Worm (Caenorhabditis elegans): Measurements from ENCODE around the gene chdh-1.

The chdh-1 gene

ce11 chrII:8698828-8699227, at the start of gene chdh-1:
TSS of gene chdh-1 (minus strand) at chrII:8698928.
- no peak for TF ChIP-seq che-1 (tag; optimal IDR thresholded peaks at IDR 0.05)
- TF ChIP-seq madf-2 (tag; optimal IDR thresholded peaks at IDR 0.05), result no peak
- TF ChIP-seq pqm-1 (tag; optimal IDR thresholded peaks at IDR 0.05), result no peak
- no peak for TF ChIP-seq T23F11.4 (GFP tag; optimal IDR thresholded peaks at IDR 0.05)
- no peak for TF ChIP-seq fkh-10 (GFP tag; optimal IDR thresholded peaks at IDR 0.05)
- TF ChIP-seq lin-11 (tag; optimal IDR thresholded peaks at IDR 0.05), result no peak
- TF ChIP-seq unc-3 (GFP tag; conservative IDR thresholded peaks at IDR 0.05), result no peak
- TF ChIP-seq unc-3 (tag; optimal IDR thresholded peaks at IDR 0.05), result no peak
- TF ChIP-seq fax-1 (tag; optimal IDR thresholded peaks at IDR 0.05), result no peak
- TF ChIP-seq ceh-24 (tag; optimal IDR thresholded peaks at IDR 0.05), result no peak
- no peak for TF ChIP-seq ref-2 (tag; optimal IDR thresholded peaks at IDR 0.05)
- TF ChIP-seq sox-2 (GFP tag; IDR thresholded peaks at IDR 0.05), result no peak
- no peak for TF ChIP-seq unc-42 (tag; optimal IDR thresholded peaks at IDR 0.05)
- TF ChIP-seq pros-1 (tag; optimal IDR thresholded peaks at IDR 0.05), result no peak
- TF ChIP-seq tbx-2 (tag; optimal IDR thresholded peaks at IDR 0.05), result no peak

DNA sequence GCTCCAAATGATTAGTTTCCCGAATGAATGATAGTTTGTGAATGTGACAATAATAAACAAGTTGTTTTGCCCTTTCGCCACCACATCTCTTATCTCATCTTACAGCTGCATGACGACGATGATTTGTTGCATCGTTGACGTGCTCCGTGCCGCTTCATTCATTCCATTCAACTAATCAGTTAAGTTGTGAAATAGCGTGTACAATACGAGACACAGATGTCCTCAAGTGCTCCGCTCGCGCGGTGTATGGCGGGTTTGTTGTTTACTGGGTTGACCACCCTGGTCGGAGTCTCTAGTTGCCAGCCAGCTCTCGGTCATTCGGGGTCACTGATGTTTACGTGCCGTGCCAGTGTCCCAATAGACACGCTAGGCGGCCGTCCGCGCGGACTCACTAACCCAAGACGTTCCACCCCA, 49.2 kb upstream of the chdh-1 start:
- no peak for TF ChIP-seq ceh-48 (tag; optimal IDR thresholded peaks at IDR 0.05)
- no peak for TF ChIP-seq pqm-1 (tag; optimal IDR thresholded peaks at IDR 0.05)
- TF ChIP-seq nhr-232 (tag; optimal IDR thresholded peaks at IDR 0.05), result no peak
- TF ChIP-seq dve-1 (tag; optimal IDR thresholded peaks at IDR 0.05), result no peak
- TF ChIP-seq che-1 (tag; optimal IDR thresholded peaks at IDR 0.05), result no peak
- no peak for TF ChIP-seq lin-11 (tag; optimal IDR thresholded peaks at IDR 0.05)
- TF ChIP-seq fkh-6 (tag; optimal IDR thresholded peaks at IDR 0.05), result no peak
- no peak for TF ChIP-seq K02D7.2 (tag; optimal IDR thresholded peaks at IDR 0.05)
- peak; percentile 59 for TF ChIP-seq nfya-1 (tag; optimal IDR thresholded peaks at IDR 0.05)
- no peak for TF ChIP-seq sox-4 (tag; optimal IDR thresholded peaks at IDR 0.05)
- TF ChIP-seq pat-9 (tag; optimal IDR thresholded peaks at IDR 0.05), result no peak
- TF ChIP-seq ceh-30 (tag; optimal IDR thresholded peaks at IDR 0.05), result no peak
- TF ChIP-seq eyg-1 (tag; optimal IDR thresholded peaks at IDR 0.05), result no peak
- TF ChIP-seq syd-9 (tag; optimal IDR thresholded peaks at IDR 0.05), result no peak
- TF ChIP-seq K09A11.1 (tag; optimal IDR thresholded peaks at IDR 0.05; ENCODE audit: insufficient read depth), result no peak
- no peak for TF ChIP-seq sdc-2 (tag; optimal IDR thresholded peaks at IDR 0.05)
- TF ChIP-seq C08G9.2 (tag; optimal IDR thresholded peaks at IDR 0.05), result no peak
- no peak for TF ChIP-seq nhr-11 (tag; optimal IDR thresholded peaks at IDR 0.05)
- TF ChIP-seq pax-1 (tag; optimal IDR thresholded peaks at IDR 0.05), result peak; percentile 24
- peak; percentile 34 for TF ChIP-seq T23F11.4 (GFP tag; optimal IDR thresholded peaks at IDR 0.05)
- no peak for TF ChIP-seq lim-6 (tag; optimal IDR thresholded peaks at IDR 0.05)
- TF ChIP-seq unc-55 (GFP tag; optimal IDR thresholded peaks at IDR 0.05), result peak; percentile 50
- no peak for TF ChIP-seq ceh-14 (tag; optimal IDR thresholded peaks at IDR 0.05)
- TF ChIP-seq Y22D7AL.16 (tag; optimal IDR thresholded peaks at IDR 0.05), result no peak
- no peak for TF ChIP-seq pros-1 (tag; optimal IDR thresholded peaks at IDR 0.05)
- no peak for TF ChIP-seq pag-3 (tag; optimal IDR thresholded peaks at IDR 0.05; ENCODE audit: borderline replicate concordance)
- peak; percentile 43 for TF ChIP-seq pha-2 (tag; optimal IDR thresholded peaks at IDR 0.05)
- TF ChIP-seq F13H6.1 (tag; optimal IDR thresholded peaks at IDR 0.05), result no peak
- TF ChIP-seq ceh-45 (GFP tag; IDR thresholded peaks at IDR 0.05), result no peak
- TF ChIP-seq elt-4 (tag; optimal IDR thresholded peaks at IDR 0.05), result no peak
- TF ChIP-seq ceh-9 (tag; optimal IDR thresholded peaks at IDR 0.05), result no peak
- peak; percentile 14 for TF ChIP-seq rnt-1 (tag; optimal IDR thresholded peaks at IDR 0.05)
- no peak for TF ChIP-seq hlh-6 (tag; optimal IDR thresholded peaks at IDR 0.05)
- TF ChIP-seq ceh-19 (GFP tag; optimal IDR thresholded peaks at IDR 0.05), result no peak
- no peak for TF ChIP-seq mec-3 (tag; optimal IDR thresholded peaks at IDR 0.05; ENCODE audit: borderline replicate concordance)
- TF ChIP-seq ceh-6 (GFP tag; optimal IDR thresholded peaks at IDR 0.05), result peak; percentile 27
- no peak for TF ChIP-seq ceh-18 (tag; optimal IDR thresholded peaks at IDR 0.05)
- TF ChIP-seq elt-2 (tag; optimal IDR thresholded peaks at IDR 0.05), result peak; percentile 33
- no peak for TF ChIP-seq gmeb-2 (tag; optimal IDR thresholded peaks at IDR 0.05)
- TF ChIP-seq ceh-22 (tag; optimal IDR thresholded peaks at IDR 0.05), result no peak
- TF ChIP-seq hlh-13 (GFP tag; optimal IDR thresholded peaks at IDR 0.05), result no peak
- TF ChIP-seq npax-4 (tag; optimal IDR thresholded peaks at IDR 0.05), result no peak
- peak; percentile 28 for TF ChIP-seq ref-2 (tag; optimal IDR thresholded peaks at IDR 0.05)

Measured in whole organism, late embryonic.